Worm (Caenorhabditis elegans) whole organism, midembryonic: ENCODE results near the gene ZK856.16.

Experiments used
- cog-1 ChIP-seq: sonication (generic microtip); optimal IDR thresholded peaks from 2 replicates; lab custom pipeline; 2016; ENCODE audit warnings: missing genetic modification characterization, missing compliant biosample characterization
- klf-2 ChIP-seq: fragments of 200-800 bp; sonication (Bioruptor generic); conservative IDR thresholded peaks from 2 replicates; pipeline ENCODE4 v1.3.6; 2022; ENCODE audit warnings: missing genetic modification reagents, missing genetic modification characterization, missing compliant biosample characterization
- ref-1 ChIP-seq: fragments of 200-800 bp; sonication (Bioruptor generic); conservative IDR thresholded peaks from 2 replicates; pipeline ENCODE4 v1.3.6; 2022; ENCODE audit warnings: missing genetic modification reagents, missing genetic modification characterization, missing compliant biosample characterization
- tab-1 ChIP-seq: fragments of 200-800 bp; sonication (Bioruptor generic); IDR thresholded peaks from 2 replicates; pipeline ENCODE4 v1.3.6; 2022; ENCODE audit warnings: missing genetic modification characterization, missing compliant biosample characterization

ce11 chrV:10216724-10217123, 11.3 kb upstream of the ZK856.16 start, which contains the start of gene ZK856.14:
- TF ChIP-seq tab-1 (GFP tag; lab: Robert Waterston, UW), result no peak
- TF ChIP-seq cog-1 (tag; lab: Kevin White, UChicago), result no peak
- TF ChIP-seq klf-2, result no peak
- no peak for TF ChIP-seq ref-1 (GFP tag; lab: Robert Waterston, UW)
